Worm (Caenorhabditis elegans) whole organism, L1 larva: ENCODE data around the gene hpo-10.

Source experiments
- C04F5.9 ChIP-seq: sonication (generic microtip); optimal IDR thresholded peaks from 2 replicates; lab custom pipeline; 2016; ENCODE audit warnings: missing genetic modification characterization, missing compliant biosample characterization
- C34B4.2 ChIP-seq: sonication (generic microtip); optimal IDR thresholded peaks from 2 replicates; lab custom pipeline; 2017; ENCODE audit warnings: mild to moderate bottlenecking, missing genetic modification characterization, missing compliant biosample characterization
- F16B12.6 ChIP-seq: fragments of 150-350 bp; optimal IDR thresholded peaks from 2 replicates; lab custom pipeline; 2014; ENCODE audit warnings: missing biosample characterization, missing genetic modification characterization
- Y116A8C.19 ChIP-seq: sonication (generic microtip); optimal IDR thresholded peaks from 2 replicates; lab custom pipeline; 2016; ENCODE audit warnings: missing compliant biosample characterization, missing genetic modification characterization, borderline replicate concordance
- aha-1 ChIP-seq: fragments of 150-350 bp; optimal IDR thresholded peaks from 2 replicates; lab custom pipeline; 2014; ENCODE audit warnings: missing biosample characterization, missing genetic modification characterization
- blmp-1 ChIP-seq: fragments of 150-350 bp; optimal IDR thresholded peaks from 2 replicates; lab custom pipeline; 2014; ENCODE audit warnings: missing biosample characterization, missing genetic modification characterization
- ceh-63 ChIP-seq: fragments of 200-800 bp; sonication (Bioruptor generic); optimal IDR thresholded peaks from 2 replicates; lab custom pipeline; 2018; ENCODE audit warnings: mild to moderate bottlenecking, missing genetic modification characterization, missing compliant biosample characterization
- ceh-82 ChIP-seq, 3 experiments: fragments of 150-350 bp in 1 of 3; sonication (generic microtip) in 2 of 3; optimal IDR thresholded peaks; 2 replicates each; lab custom pipeline; 2014 to 2017; ENCODE audit warnings: missing biosample characterization in 3 of 3, missing genetic modification characterization in 3 of 3
- ceh-88 ChIP-seq: fragments of 200-800 bp; sonication (Bioruptor generic); IDR thresholded peaks from 2 replicates; pipeline ENCODE4 v1.3.6; 2022; ENCODE audit warnings: missing genetic modification characterization, missing compliant biosample characterization
- ceh-90 ChIP-seq: sonication (generic microtip); optimal IDR thresholded peaks from 2 replicates; lab custom pipeline; 2016; ENCODE audit warnings: missing genetic modification characterization, missing compliant biosample characterization
- dpl-1 ChIP-seq, 3 experiments: fragments of 150-350 bp in 2 of 3; sonication (generic microtip) in 1 of 3; optimal IDR thresholded peaks; 2 replicates each; lab custom pipeline; 2014 to 2017; ENCODE audit warnings: missing biosample characterization in 3 of 3, missing genetic modification characterization in 3 of 3, missing genetic modification reagents in 3 of 3
- dsc-1 ChIP-seq: sonication (generic microtip); optimal IDR thresholded peaks from 2 replicates; lab custom pipeline; 2016; ENCODE audit warnings: mild to moderate bottlenecking, missing genetic modification characterization, missing compliant biosample characterization
- efl-1 ChIP-seq, 4 experiments: fragments of 150-350 bp; optimal IDR thresholded peaks in 3 of 4; peaks in 1 of 4; 1 replicate in 1 of 4; 2 replicates in 3 of 4; lab custom pipeline; 2014; ENCODE audit warnings: missing biosample characterization in 2 of 4, missing genetic modification characterization in 2 of 4, missing genetic modification reagents in 2 of 4
- efl-3 ChIP-seq: fragments of 200-800 bp; sonication (Bioruptor generic); optimal IDR thresholded peaks from 2 replicates; lab custom pipeline; 2018; ENCODE audit warnings: mild to moderate bottlenecking, missing genetic modification characterization, missing compliant biosample characterization
- egl-13 ChIP-seq: sonication (generic microtip); optimal IDR thresholded peaks from 2 replicates; lab custom pipeline; 2016; ENCODE audit warnings: missing genotype, missing genetic modification reagents, missing genetic modification characterization, missing compliant biosample characterization
- egl-27 ChIP-seq, 2 experiments: fragments of 150-350 bp in 1 of 2; sonication (generic microtip); optimal IDR thresholded peaks; 3 replicates each; lab custom pipeline; 2017 to 2018; ENCODE audit warnings: missing biosample characterization in 2 of 2, missing genetic modification characterization in 2 of 2, missing genetic modification reagents in 2 of 2
- elt-3 ChIP-seq, 6 experiments: fragments of 150-350 bp in 1 of 6; sonication (generic microtip); optimal IDR thresholded peaks; 2 replicates each; lab custom pipeline; 2017 to 2018; ENCODE audit warnings: missing biosample characterization in 6 of 6, missing genetic modification characterization in 6 of 6, inconsistent platforms in 1 of 6
- fkh-10 ChIP-seq: sonication (generic microtip); optimal IDR thresholded peaks from 2 replicates; lab custom pipeline; 2017; ENCODE audit warnings: missing biosample characterization, missing genetic modification reagents, missing genetic modification characterization
- fkh-4 ChIP-seq: sonication (generic microtip); optimal IDR thresholded peaks from 2 replicates; lab custom pipeline; 2016; ENCODE audit warnings: missing compliant biosample characterization, missing genetic modification characterization, borderline replicate concordance
- fkh-8 ChIP-seq: sonication (generic microtip); optimal IDR thresholded peaks from 2 replicates; lab custom pipeline; 2016; ENCODE audit warnings: mild to moderate bottlenecking, missing genetic modification characterization, missing compliant biosample characterization
- grh-1 ChIP-seq: fragments of 200-800 bp; sonication (Bioruptor generic); IDR thresholded peaks from 2 replicates; pipeline ENCODE4 v1.3.6; 2022; ENCODE audit warnings: missing genetic modification reagents, missing genetic modification characterization, missing compliant biosample characterization
- hlh-17 ChIP-seq: fragments of 200-800 bp; sonication (Bioruptor generic); optimal IDR thresholded peaks from 2 replicates; lab custom pipeline; 2018; ENCODE audit warnings: missing genetic modification characterization, mild to moderate bottlenecking, missing compliant biosample characterization, moderate library complexity, borderline replicate concordance
- hlh-4 ChIP-seq: sonication (generic microtip); optimal IDR thresholded peaks from 2 replicates; lab custom pipeline; 2016; ENCODE audit warnings: mild to moderate bottlenecking, missing genetic modification characterization, missing compliant biosample characterization
- hpl-2 ChIP-seq: fragments of 150-350 bp; optimal IDR thresholded peaks from 2 replicates; lab custom pipeline; 2014; ENCODE audit warnings: missing biosample characterization, missing genetic modification reagents, missing genetic modification characterization
- irx-1 ChIP-seq: sonication (generic microtip); optimal IDR thresholded peaks from 2 replicates; lab custom pipeline; 2016; ENCODE audit warnings: missing genetic modification characterization, missing compliant biosample characterization
- jun-1 ChIP-seq: fragments of 150-350 bp; optimal IDR thresholded peaks from 2 replicates; lab custom pipeline; 2014; ENCODE audit warnings: missing biosample characterization, missing genetic modification reagents, missing genetic modification characterization
- lin-13 ChIP-seq: fragments of 150-350 bp; optimal IDR thresholded peaks from 2 replicates; lab custom pipeline; 2014; ENCODE audit warnings: missing biosample characterization, missing genetic modification reagents, missing genetic modification characterization
- lir-3 ChIP-seq: sonication (generic microtip); optimal IDR thresholded peaks from 2 replicates; lab custom pipeline; 2016; ENCODE audit warnings: mild to moderate bottlenecking, missing genetic modification characterization, moderate library complexity, missing compliant biosample characterization; ENCODE audit not compliant: poor library complexity
- mab-9 ChIP-seq: fragments of 200-800 bp; sonication (Bioruptor generic); IDR thresholded peaks from 2 replicates; pipeline ENCODE4 v1.3.6; 2022; ENCODE audit warnings: missing genetic modification reagents, missing genetic modification characterization, missing compliant biosample characterization
- mdl-1 ChIP-seq, 2 experiments: fragments of 150-350 bp; optimal IDR thresholded peaks; 2 replicates each; lab custom pipeline; 2014 to 2017; ENCODE audit warnings: missing biosample characterization in 2 of 2, missing genetic modification characterization in 2 of 2, inconsistent platforms in 1 of 2
- mef-2 ChIP-seq: fragments of 150-350 bp; optimal IDR thresholded peaks from 2 replicates; lab custom pipeline; 2014; ENCODE audit warnings: missing biosample characterization, missing genetic modification characterization
- nhr-19 ChIP-seq: fragments of 200-800 bp; sonication (Bioruptor generic); conservative IDR thresholded peaks from 2 replicates; pipeline ENCODE4 v1.3.6; 2022; ENCODE audit warnings: missing genetic modification characterization, missing compliant biosample characterization
- nhr-20 ChIP-seq: sonication (generic microtip); optimal IDR thresholded peaks from 2 replicates; lab custom pipeline; 2016; ENCODE audit warnings: mild to moderate bottlenecking, missing genetic modification characterization, missing compliant biosample characterization
- nhr-237 ChIP-seq: fragments of 150-350 bp; optimal IDR thresholded peaks from 2 replicates; lab custom pipeline; 2014; ENCODE audit warnings: missing biosample characterization, missing genetic modification characterization
- nhr-47 ChIP-seq: sonication (generic microtip); optimal IDR thresholded peaks from 2 replicates; lab custom pipeline; 2016; ENCODE audit warnings: mild to moderate bottlenecking, missing genetic modification characterization, moderate library complexity, missing compliant biosample characterization
- nhr-76 ChIP-seq: sonication (generic microtip); optimal IDR thresholded peaks from 2 replicates; lab custom pipeline; 2017; ENCODE audit warnings: missing biosample characterization, missing genetic modification characterization
- nhr-84 ChIP-seq: sonication (generic microtip); optimal IDR thresholded peaks from 2 replicates; lab custom pipeline; 2017; ENCODE audit warnings: missing biosample characterization, missing genetic modification characterization
- nhr-85 ChIP-seq: sonication (generic microtip); peaks from one replicate; lab custom pipeline; 2016; ENCODE audit warnings: missing genetic modification characterization, inconsistent platforms, missing compliant biosample characterization
- nhr-90 ChIP-seq: sonication (generic microtip); optimal IDR thresholded peaks from 2 replicates; lab custom pipeline; 2016; ENCODE audit warnings: mild to moderate bottlenecking, missing genetic modification characterization, missing compliant biosample characterization; ENCODE audit not compliant: poor library complexity
- rnt-1 ChIP-seq: sonication (generic microtip); optimal IDR thresholded peaks from 2 replicates; lab custom pipeline; 2016; ENCODE audit warnings: mild to moderate bottlenecking, missing genetic modification characterization, moderate library complexity, missing compliant biosample characterization
- sox-4 ChIP-seq: sonication (generic microtip); optimal IDR thresholded peaks from 2 replicates; lab custom pipeline; 2016; ENCODE audit warnings: missing genetic modification characterization, missing compliant biosample characterization
- swsn-7 ChIP-seq: sonication (generic microtip); optimal IDR thresholded peaks from 2 replicates; lab custom pipeline; 2016; ENCODE audit warnings: missing genetic modification characterization, missing compliant biosample characterization
- tbx-2 ChIP-seq: sonication (generic microtip); optimal IDR thresholded peaks from 2 replicates; lab custom pipeline; 2016; ENCODE audit warnings: missing genetic modification characterization, missing compliant biosample characterization
- unc-30 ChIP-seq: sonication (generic microtip); optimal IDR thresholded peaks from 2 replicates; lab custom pipeline; 2017; ENCODE audit warnings: missing biosample characterization, missing genetic modification characterization
- unc-62 ChIP-seq: fragments of 150-350 bp; optimal IDR thresholded peaks from 2 replicates; lab custom pipeline; 2014; ENCODE audit warnings: missing biosample characterization, missing genetic modification reagents, missing genetic modification characterization
- unc-86 ChIP-seq: sonication (generic microtip); optimal IDR thresholded peaks from 2 replicates; lab custom pipeline; 2016; ENCODE audit warnings: missing genetic modification characterization, missing compliant biosample characterization
- unc-98 ChIP-seq: fragments of 200-800 bp; sonication (Bioruptor generic); IDR thresholded peaks from 2 replicates; pipeline ENCODE4 v1.3.6; 2022; ENCODE audit warnings: missing genetic modification characterization, missing compliant biosample characterization
- vab-15 ChIP-seq: sonication (generic microtip); optimal IDR thresholded peaks from 2 replicates; lab custom pipeline; 2017; ENCODE audit warnings: missing genotype, mild to moderate bottlenecking, missing genetic modification characterization, missing compliant biosample characterization
- xbp-1 ChIP-seq: sonication (generic microtip); optimal IDR thresholded peaks from 2 replicates; lab custom pipeline; 2016; ENCODE audit warnings: missing genetic modification characterization, missing compliant biosample characterization
- zag-1 ChIP-seq: fragments of 150-350 bp; optimal IDR thresholded peaks from 2 replicates; lab custom pipeline; 2014; ENCODE audit warnings: missing biosample characterization, missing genetic modification characterization
- ztf-11 ChIP-seq, 2 experiments: sonication (generic microtip); optimal IDR thresholded peaks; 2 replicates each; lab custom pipeline; 2016 to 2017; ENCODE audit warnings: missing genetic modification characterization in 2 of 2, missing biosample characterization in 1 of 2, missing compliant biosample characterization in 1 of 2
- ztf-4 ChIP-seq: fragments of 150-350 bp; optimal IDR thresholded peaks from 2 replicates; lab custom pipeline; 2014; ENCODE audit warnings: missing biosample characterization, missing genetic modification characterization

hpo-10 gene

DNA sequence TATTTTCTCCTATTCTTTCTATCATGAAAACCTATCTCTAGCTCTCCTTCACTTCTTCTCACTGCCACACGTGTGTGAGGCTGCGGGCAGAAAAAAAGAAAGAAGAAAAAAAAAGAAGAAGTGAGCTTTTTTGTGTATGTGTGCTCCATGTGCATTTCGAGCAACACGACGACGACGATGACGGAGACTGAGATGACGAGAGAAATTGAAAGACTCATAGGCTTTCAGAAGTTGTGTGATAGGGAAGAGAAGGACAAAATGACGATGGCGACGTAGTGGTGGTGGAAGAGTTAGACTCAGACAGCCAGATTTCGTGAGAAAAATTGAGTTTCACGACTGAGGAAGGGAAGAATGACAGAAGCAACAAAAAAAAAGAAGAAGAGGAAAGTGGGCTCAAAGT lies 33.8 kb upstream of the hpo-10 start (continued):
- TF ChIP-seq ceh-90 (no peak), F16B12.6 (tag; lab: Kevin White, UChicago) (no peak), C04F5.9 (tag; lab: Kevin White, UChicago) (no peak), fkh-10 (GFP tag; lab: Kevin White, UChicago) (peak; percentile 96), jun-1 (tag; lab: Kevin White, UChicago) (peak; percentile 4), rnt-1 (tag; lab: Kevin White, UChicago) (peak; percentile 47), mdl-1 (tag; optimal IDR thresholded peaks at IDR 0.05; lab: Kevin White, UChicago) (peak; percentile 66 to 80), egl-13 (peak; percentile 60), lir-3 (tag; lab: Kevin White, UChicago) (no peak), tbx-2 (tag; lab: Kevin White, UChicago) (peak; percentile 62), fkh-8 (tag; lab: Kevin White, UChicago) (peak; percentile 93), nhr-85 (tag; lab: Kevin White, UChicago) (no peak), nhr-19 (GFP tag; lab: Robert Waterston, UW) (0 out of 2 replicates have a peak, but pooled peaks have one; percentile 27), grh-1 (GFP tag; lab: Robert Waterston, UW) (no peak), unc-98 (GFP tag; lab: Robert Waterston, UW) (no peak), nhr-84 (tag; lab: Kevin White, UChicago) (no peak), lin-13 (GFP tag; lab: Kevin White, UChicago) (peak; percentile 7), hlh-4 (tag; lab: Kevin White, UChicago) (no peak), nhr-90 (tag; lab: Kevin White, UChicago) (no peak), nhr-237 (tag; lab: Kevin White, UChicago) (no peak), blmp-1 (tag; lab: Kevin White, UChicago) (no peak), dpl-1 (GFP tag; optimal IDR thresholded peaks at IDR 0.05; lab: Kevin White, UChicago) (peak; percentile 6 to 33 (median 17)), hpl-2 (GFP tag; lab: Kevin White, UChicago) (no peak), ceh-82 (tag; optimal IDR thresholded peaks at IDR 0.05; lab: Kevin White, UChicago) (peak in 2 of 3 experiments; percentile 37 to 73), nhr-47 (tag; lab: Kevin White, UChicago) (peak; percentile 81), xbp-1 (tag; lab: Kevin White, UChicago) (peak; percentile 58), swsn-7 (tag; lab: Kevin White, UChicago) (peak; percentile 78), C34B4.2 (tag; lab: Kevin White, UChicago) (no peak), ceh-63 (GFP tag; lab: Kevin White, UChicago) (no peak), ceh-88 (GFP tag; lab: Robert Waterston, UW) (0 out of 2 replicates have a peak, but pooled peaks have one; percentile 26), aha-1 (tag; lab: Kevin White, UChicago) (no peak), irx-1 (tag; lab: Kevin White, UChicago) (peak; percentile 51), nhr-76 (tag; lab: Kevin White, UChicago) (no peak), egl-27 (tag; optimal IDR thresholded peaks at IDR 0.05; lab: Kevin White, UChicago) (peak in 1 of 2 experiments; percentile 46), hlh-17 (GFP tag; lab: Kevin White, UChicago) (no peak), ztf-4 (tag; lab: Kevin White, UChicago) (no peak), mab-9 (GFP tag; lab: Robert Waterston, UW) (0 out of 2 replicates have a peak, but pooled peaks have one; percentile 49), unc-86 (tag; lab: Kevin White, UChicago) (peak; percentile 82), elt-3 (tag; optimal IDR thresholded peaks at IDR 0.05; lab: Kevin White, UChicago) (no peak), sox-4 (tag; lab: Kevin White, UChicago) (peak; percentile 34), ztf-11 (tag; optimal IDR thresholded peaks at IDR 0.05; lab: Kevin White, UChicago) (no peak), Y116A8C.19 (tag; lab: Kevin White, UChicago) (no peak), efl-3 (GFP tag; lab: Kevin White, UChicago) (no peak), dsc-1 (tag; lab: Kevin White, UChicago) (peak; percentile 72), unc-30 (tag; lab: Kevin White, UChicago) (no peak), unc-62 (GFP tag; lab: Kevin White, UChicago) (no peak), vab-15 (tag; lab: Kevin White, UChicago) (no peak), nhr-20 (tag; lab: Kevin White, UChicago) (peak; percentile 37), efl-1 (optimal IDR thresholded peaks at IDR 0.05; lab: Kevin White, UChicago) (peak; percentile 54), efl-1 (GFP tag; optimal IDR thresholded peaks at IDR 0.05 in 1 of 2; lab: Kevin White, UChicago) (peak; percentile 33 to 74), fkh-4 (no peak), mef-2 (tag; lab: Kevin White, UChicago) (no peak), zag-1 (tag; lab: Kevin White, UChicago) (peak; percentile 40)
